Worm (Caenorhabditis elegans): ENCODE data around the gene R10E12.2.

Gene R10E12.2

DNA sequence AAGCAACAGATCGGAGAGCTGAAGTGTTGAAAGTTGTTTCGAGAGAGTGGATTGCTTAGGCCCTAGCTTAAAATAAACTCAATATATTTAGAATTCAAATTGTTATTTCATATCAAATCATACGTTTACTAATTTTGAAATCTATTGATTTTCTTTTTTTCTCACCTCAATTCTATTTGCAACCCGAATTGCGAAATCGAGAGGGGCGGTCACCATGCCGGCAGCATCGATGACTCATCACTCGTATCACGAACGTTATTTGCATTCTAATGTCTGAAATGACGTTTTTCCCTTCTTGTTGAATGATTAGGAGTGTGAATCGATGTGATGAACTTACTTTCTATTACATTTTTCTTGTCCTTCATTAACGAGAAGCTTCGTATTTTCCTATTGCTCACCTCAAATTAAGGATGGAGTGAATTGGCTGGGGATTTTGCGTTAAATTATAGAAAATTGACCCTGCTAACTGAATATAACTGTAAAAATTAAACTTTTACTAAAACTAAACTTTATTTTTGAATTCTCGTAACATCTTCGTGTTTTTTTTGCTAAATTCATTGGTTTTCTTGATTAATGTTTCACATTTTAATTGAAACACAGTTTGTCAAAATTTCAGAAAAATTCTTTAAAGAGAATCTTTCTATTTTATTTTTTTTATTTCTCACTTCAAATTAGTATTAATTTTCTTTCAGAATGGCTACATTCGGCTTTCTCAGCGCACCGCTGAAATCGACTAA, 16.8 kb downstream of the R10E12.2 start, which contains the start of gene alx-1:
Gene alx-1 (plus strand): TSS at position 687 of the 737 bp plus-strand sequence.
- no peak for TF ChIP-seq mcd-1 (GFP tag; IDR thresholded peaks at IDR 0.05)
- TF ChIP-seq attf-5 (GFP tag; optimal IDR thresholded peaks at IDR 0.05), result peak; percentile 84
- TF ChIP-seq unc-62 (GFP tag; optimal IDR thresholded peaks at IDR 0.05), result peak; percentile 6
- TF ChIP-seq ZK185.1 (tag; optimal IDR thresholded peaks at IDR 0.05; ENCODE audit: poor library complexity, severe bottlenecking), result no peak
- TF ChIP-seq nhr-80 (tag; optimal IDR thresholded peaks at IDR 0.05), result peak; percentile 54
- peak; percentile 97 for TF ChIP-seq cebp-1 (GFP tag; IDR thresholded peaks at IDR 0.05)
- TF ChIP-seq cebp-1 (tag; optimal IDR thresholded peaks at IDR 0.05), result peak; percentile 99
- TF ChIP-seq snpc-4 (GFP tag; optimal IDR thresholded peaks at IDR 0.05), result no peak
- peak in 1 of 4 experiments; percentile 9 for TF ChIP-seq snpc-4 (tag; optimal IDR thresholded peaks at IDR 0.05)
- no peak for TF ChIP-seq F33H1.4 (GFP tag; IDR thresholded peaks at IDR 0.05)
- TF ChIP-seq aptf-2 (GFP tag; conservative IDR thresholded peaks at IDR 0.05), result no peak
- TF ChIP-seq F52B5.7 (tag; optimal IDR thresholded peaks at IDR 0.05), result no peak
- TF ChIP-seq lin-35 (GFP tag; optimal IDR thresholded peaks at IDR 0.05), result no peak

ce11 chrIII:9956123-9956522, 17.5 kb downstream of the R10E12.2 start, which contains the start of gene mog-1:
Gene mog-1, minus strand, starts transcription at chrIII:9956215.
- TF ChIP-seq dox-1 (GFP tag; IDR thresholded peaks at IDR 0.05) (no peak), hmg-1.2 (GFP tag; IDR thresholded peaks at IDR 0.05) (peak; percentile 63; the same call in 1 of the 2 replicates)

DNA sequence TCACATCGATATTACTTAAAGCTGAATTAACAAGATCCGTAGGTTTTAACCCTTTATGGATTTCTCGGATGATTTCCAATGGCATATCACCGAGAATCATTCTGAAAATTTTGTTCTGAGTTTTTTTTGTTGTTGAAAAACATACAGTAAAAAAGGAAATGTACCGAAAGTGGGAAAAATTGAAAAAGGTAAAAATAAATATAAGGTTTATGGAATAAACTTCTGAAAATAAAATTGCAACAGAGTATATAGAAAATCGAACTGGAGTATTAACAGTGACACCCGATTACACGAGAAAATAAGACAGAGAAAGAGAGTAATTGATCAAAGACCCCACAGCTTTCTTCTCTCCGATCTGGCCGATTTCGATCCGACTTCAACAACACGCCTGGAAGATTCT, 21.8 kb downstream of the R10E12.2 start, which contains the start of gene K03H1.11:
Gene K03H1.11 (minus strand): TSS at position 101 of the 400 bp plus-strand sequence.
- no peak for TF ChIP-seq sptf-2 (GFP tag; optimal IDR thresholded peaks at IDR 0.05)
- no peak for TF ChIP-seq snpc-4 (GFP tag; optimal IDR thresholded peaks at IDR 0.05)
- TF ChIP-seq snpc-4 (tag; optimal IDR thresholded peaks at IDR 0.05), result no peak
- no peak for TF ChIP-seq madf-3 (GFP tag; IDR thresholded peaks at IDR 0.05)
- TF ChIP-seq lin-40 (tag; optimal IDR thresholded peaks at IDR 0.05), result no peak
- no peak for TF ChIP-seq pbrm-1 (GFP tag; IDR thresholded peaks at IDR 0.05)
- no peak for TF ChIP-seq efl-1 (GFP tag; optimal IDR thresholded peaks at IDR 0.05)
- no peak for TF ChIP-seq athp-1 (tag; optimal IDR thresholded peaks at IDR 0.05)
- TF ChIP-seq egl-18 (GFP tag; IDR thresholded peaks at IDR 0.05), result no peak
- TF ChIP-seq F49E8.2 (tag; optimal IDR thresholded peaks at IDR 0.05; ENCODE audit: insufficient read depth), result no peak
- TF ChIP-seq ztf-25 (GFP tag; IDR thresholded peaks at IDR 0.05), result no peak

- TF ChIP-seq hmg-1.2 (GFP tag; IDR thresholded peaks at IDR 0.05), result peak; percentile 24; the same call in 1 of the 2 replicates
- no peak for TF ChIP-seq F37B4.10 (GFP tag; IDR thresholded peaks at IDR 0.05)
Observed at ce11 chrIII:9950244-9950643, 23.4 kb downstream of the R10E12.2 start, which contains the start of gene K03H1.13. Gene K03H1.13, minus strand, starts transcription at chrIII:9950344.

ce11 chrIII:9946806-9947419, 26.8 kb downstream of the R10E12.2 start, which contains the start of gene K03H1.7:
Gene K03H1.7, plus strand, starts transcription at chrIII:9947405.
- TF ChIP-seq F22D6.2 (tag; optimal IDR thresholded peaks at IDR 0.05) (no peak), him-1 (tag; optimal IDR thresholded peaks at IDR 0.05) (no peak), snpc-3.4 (tag; optimal IDR thresholded peaks at IDR 0.05) (no peak), B0035.1 (tag; optimal IDR thresholded peaks at IDR 0.05) (no peak), Y53F4B.3 (GFP tag; IDR thresholded peaks at IDR 0.05) (no peak), hmg-1.2 (GFP tag; IDR thresholded peaks at IDR 0.05) (no peak), egl-18 (GFP tag; IDR thresholded peaks at IDR 0.05) (no peak), lsl-1 (GFP tag; optimal IDR thresholded peaks at IDR 0.05) (peak; percentile 89), F33H1.4 (GFP tag; IDR thresholded peaks at IDR 0.05) (peak; percentile 50), xnd-1 (tag; optimal IDR thresholded peaks at IDR 0.05) (peak; percentile 53), snpc-4 (GFP tag; optimal IDR thresholded peaks at IDR 0.05) (no peak), snpc-4 (tag; optimal IDR thresholded peaks at IDR 0.05) (no peak), F49E8.2 (tag; optimal IDR thresholded peaks at IDR 0.05; ENCODE audit: insufficient read depth) (no peak), lin-26 (GFP tag; IDR thresholded peaks at IDR 0.05) (no peak), efl-1 (GFP tag; optimal IDR thresholded peaks at IDR 0.05) (peak; percentile 21), C06A6.2 (GFP tag; conservative IDR thresholded peaks at IDR 0.05) (no peak), dpl-1 (GFP tag; optimal IDR thresholded peaks at IDR 0.05) (no peak), nfya-1 (tag; optimal IDR thresholded peaks at IDR 0.05; ENCODE audit: borderline replicate concordance, insufficient read depth) (no peak), let-526 (GFP tag; IDR thresholded peaks at IDR 0.05) (no peak), cebp-1 (GFP tag; IDR thresholded peaks at IDR 0.05) (no peak), cebp-1 (tag; optimal IDR thresholded peaks at IDR 0.05) (no peak), hlh-26 (GFP tag; conservative IDR thresholded peaks at IDR 0.05) (no peak)

Measured in whole organism, young adult.